Worm (Caenorhabditis elegans): Measurements from ENCODE around the gene lron-3.

DNA sequence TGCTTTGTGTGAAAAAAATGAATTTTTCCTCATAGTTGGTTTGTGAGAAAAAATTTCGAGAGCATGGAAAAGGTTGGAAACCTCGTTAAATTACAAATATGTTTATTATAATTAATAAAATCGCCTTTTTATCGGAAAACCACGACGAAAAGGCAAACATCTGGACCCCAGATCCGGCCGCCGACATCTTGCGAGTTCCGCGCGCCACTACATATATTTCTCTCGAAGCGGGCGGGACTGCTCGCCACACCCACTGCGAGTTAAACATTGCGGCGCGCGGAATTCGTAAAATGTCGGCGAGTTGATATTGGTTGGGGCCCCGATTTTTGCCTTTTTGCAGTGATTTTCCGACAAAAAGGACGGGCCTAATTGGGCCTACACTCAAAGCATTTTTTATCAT is 1.7 kb upstream of the lron-3 start:
- TF ChIP-seq lsy-2 (tag; optimal IDR thresholded peaks at IDR 0.05) (no peak), pha-4 (tag; optimal IDR thresholded peaks at IDR 0.05) (no peak), blmp-1 (tag; optimal IDR thresholded peaks at IDR 0.05) (no peak), sem-2 (GFP tag; optimal IDR thresholded peaks at IDR 0.05) (no peak), ces-1 (GFP tag; optimal IDR thresholded peaks at IDR 0.05) (no peak), nhr-12 (tag; optimal IDR thresholded peaks at IDR 0.05) (no peak), snpc-4 (tag; optimal IDR thresholded peaks at IDR 0.05) (no peak), tbx-8 (GFP tag; optimal IDR thresholded peaks at IDR 0.05) (no peak), elt-3 (tag; optimal IDR thresholded peaks at IDR 0.05) (no peak), nhr-28 (tag; optimal IDR thresholded peaks at IDR 0.05) (no peak)

Data from whole organism, mixed stage, embryonic.